Worm (Caenorhabditis elegans) whole organism, L4 larva: ENCODE results near the gene decr-1.1.

ENCODE experiments used
- T20F7.1 ChIP-seq: fragments of 200-800 bp; sonication (Bioruptor generic); optimal IDR thresholded peaks from 2 replicates; lab custom pipeline; 2018; ENCODE audit warnings: mild to moderate bottlenecking, missing genetic modification characterization, missing compliant biosample characterization
- ZK337.2 ChIP-seq: fragments of 200-800 bp; sonication (Bioruptor generic); IDR thresholded peaks from 2 replicates; pipeline ENCODE4 v1.3.6; 2022; ENCODE audit warnings: missing genetic modification reagents, missing genetic modification characterization, missing compliant biosample characterization
- aha-1 ChIP-seq: fragments of 150-350 bp; peaks from one replicate; lab custom pipeline; 2014; ENCODE audit warnings: missing biosample characterization, missing genetic modification characterization
- aly-2 ChIP-seq: sonication (generic microtip); optimal IDR thresholded peaks from 2 replicates; lab custom pipeline; 2018; ENCODE audit warnings: missing biosample characterization, missing genetic modification characterization
- ama-1 ChIP-seq: fragments of 150-350 bp; optimal IDR thresholded peaks from 2 replicates; lab custom pipeline; 2014; ENCODE audit warnings: inconsistent platforms, mixed read lengths
- ctbp-1 ChIP-seq: fragments of 200-800 bp; sonication (Bioruptor generic); IDR thresholded peaks from 2 replicates; pipeline ENCODE4 v1.3.6; 2022; ENCODE audit warnings: missing genetic modification reagents, missing genetic modification characterization, missing compliant biosample characterization
- daf-16 ChIP-seq, 3 experiments: sonication (generic microtip); optimal IDR thresholded peaks; 2 replicates each; lab custom pipeline; 2016 to 2017; ENCODE audit warnings: missing genetic modification characterization in 3 of 3, missing genetic modification reagents in 3 of 3, mild to moderate bottlenecking in 2 of 3, missing compliant biosample characterization in 2 of 3, missing biosample characterization in 1 of 3, moderate library complexity in 1 of 3
- dmd-6 ChIP-seq: fragments of 200-800 bp; sonication (Bioruptor generic); IDR thresholded peaks from 2 replicates; pipeline ENCODE4 v1.3.6; 2022; ENCODE audit warnings: missing genetic modification reagents, missing genetic modification characterization, missing compliant biosample characterization
- dve-1 ChIP-seq: sonication (generic microtip); optimal IDR thresholded peaks from 2 replicates; lab custom pipeline; 2017; ENCODE audit warnings: antibody characterized with exemption, mild to moderate bottlenecking, missing genetic modification characterization, missing compliant biosample characterization; ENCODE audit not compliant: insufficient read depth
- hif-1 ChIP-seq, 2 experiments: sonication (generic microtip); optimal IDR thresholded peaks; 2 replicates each; lab custom pipeline; 2016 to 2017; ENCODE audit warnings: missing compliant biosample characterization in 2 of 2, missing genetic modification characterization in 2 of 2, missing genetic modification reagents in 2 of 2, missing genotype in 2 of 2, mild to moderate bottlenecking in 1 of 2
- hlh-11 ChIP-seq: fragments of 200-800 bp; sonication (Bioruptor generic); optimal IDR thresholded peaks from 2 replicates; lab custom pipeline; 2018; ENCODE audit warnings: mild to moderate bottlenecking, missing genetic modification characterization, missing compliant biosample characterization
- hlh-30 ChIP-seq: sonication (generic microtip); optimal IDR thresholded peaks from 2 replicates; lab custom pipeline; 2017; ENCODE audit warnings: antibody characterized with exemption, mild to moderate bottlenecking, missing genetic modification characterization, missing compliant biosample characterization; ENCODE audit not compliant: insufficient read depth
- hmg-1.1 ChIP-seq: fragments of 200-800 bp; sonication (Bioruptor generic); IDR thresholded peaks from 2 replicates; pipeline ENCODE4 v1.3.6; 2022; ENCODE audit warnings: missing genetic modification reagents, missing genetic modification characterization, missing compliant biosample characterization
- lin-1 ChIP-seq: fragments of 200-800 bp; sonication (Bioruptor generic); IDR thresholded peaks from 2 replicates; pipeline ENCODE4 v1.3.6; 2022; ENCODE audit warnings: missing genetic modification reagents, missing genetic modification characterization, missing compliant biosample characterization
- lin-15B ChIP-seq: fragments of 150-350 bp; sonication (generic microtip); optimal IDR thresholded peaks from 3 replicates; lab custom pipeline; 2014; ENCODE audit warnings: missing biosample characterization, missing genetic modification characterization
- lin-38 ChIP-seq: fragments of 200-800 bp; sonication (Bioruptor generic); IDR thresholded peaks from 2 replicates; pipeline ENCODE4 v1.3.6; 2022; ENCODE audit warnings: missing genetic modification reagents, missing genetic modification characterization, missing compliant biosample characterization
- lir-3 ChIP-seq: sonication (generic microtip); optimal IDR thresholded peaks from 2 replicates; lab custom pipeline; 2016; ENCODE audit warnings: mild to moderate bottlenecking, missing genetic modification characterization, missing compliant biosample characterization
- lsy-2 ChIP-seq, 2 experiments: fragments of 150-350 bp in 1 of 2; sonication (generic microtip) in 1 of 2; optimal IDR thresholded peaks; 2 replicates each; lab custom pipeline; 2014 to 2017; ENCODE audit warnings: missing biosample characterization in 2 of 2, missing genetic modification characterization in 2 of 2
- mep-1 ChIP-seq: fragments of 150-350 bp; sonication (generic microtip); optimal IDR thresholded peaks from 3 replicates; lab custom pipeline; 2014; ENCODE audit warnings: missing biosample characterization, missing genetic modification characterization
- mes-2 ChIP-seq: sonication (generic microtip); optimal IDR thresholded peaks from 2 replicates; lab custom pipeline; 2016; ENCODE audit warnings: missing genotype, mild to moderate bottlenecking, missing genetic modification characterization, missing compliant biosample characterization; ENCODE audit not compliant: poor library complexity, severe bottlenecking
- nhr-28 ChIP-seq: fragments of 150-350 bp; optimal IDR thresholded peaks from 2 replicates; lab custom pipeline; 2014; ENCODE audit warnings: missing biosample characterization, missing genetic modification characterization
- nhr-48 ChIP-seq: sonication (generic microtip); optimal IDR thresholded peaks from 2 replicates; lab custom pipeline; 2016; ENCODE audit warnings: mild to moderate bottlenecking, missing genetic modification characterization, missing compliant biosample characterization
- nhr-6 ChIP-seq: fragments of 150-350 bp; optimal IDR thresholded peaks from 2 replicates; lab custom pipeline; 2014; ENCODE audit warnings: missing biosample characterization, missing genetic modification characterization
- nhr-77 ChIP-seq: fragments of 150-350 bp; optimal IDR thresholded peaks from 2 replicates; lab custom pipeline; 2014; ENCODE audit warnings: missing biosample characterization, missing genetic modification characterization
- rbr-2 ChIP-seq: sonication (generic microtip); optimal IDR thresholded peaks from 2 replicates; lab custom pipeline; 2016; ENCODE audit warnings: missing genotype, missing genetic modification characterization, missing compliant biosample characterization
- tag-97 ChIP-seq: fragments of 200-800 bp; sonication (Bioruptor generic); IDR thresholded peaks from 2 replicates; pipeline ENCODE4 v1.3.6; 2022; ENCODE audit warnings: missing genetic modification characterization, missing compliant biosample characterization
- tra-1 ChIP-seq: fragments of 200-800 bp; sonication (Bioruptor generic); IDR thresholded peaks from 2 replicates; pipeline ENCODE4 v1.3.6; 2022; ENCODE audit warnings: missing genetic modification reagents, missing genetic modification characterization, missing compliant biosample characterization
- unc-130 ChIP-seq: sonication (generic microtip); optimal IDR thresholded peaks from 2 replicates; lab custom pipeline; 2016; ENCODE audit warnings: missing genetic modification reagents, missing genetic modification characterization, missing compliant biosample characterization
- unc-62 ChIP-seq, 3 experiments: fragments of 150-350 bp in 1 of 3; sonication (generic microtip); optimal IDR thresholded peaks in 2 of 3; peaks in 1 of 3; 1 replicate in 1 of 3; 2 replicates in 2 of 3; lab custom pipeline; 2014 to 2017; ENCODE audit warnings: missing biosample characterization in 3 of 3, missing genetic modification characterization in 3 of 3, missing genetic modification reagents in 3 of 3, missing genotype in 1 of 3
- zag-1 ChIP-seq: fragments of 150-350 bp; optimal IDR thresholded peaks from 2 replicates; lab custom pipeline; 2014; ENCODE audit warnings: missing biosample characterization, missing genetic modification characterization
- zip-11 ChIP-seq: fragments of 200-800 bp; sonication (Bioruptor generic); IDR thresholded peaks from 2 replicates; pipeline ENCODE4 v1.3.6; 2022; ENCODE audit warnings: missing genetic modification characterization, missing compliant biosample characterization
- ztf-11 ChIP-seq: fragments of 150-350 bp; optimal IDR thresholded peaks from 2 replicates; lab custom pipeline; 2014; ENCODE audit warnings: missing biosample characterization, missing genetic modification characterization

The decr-1.1 gene

ce11 chrV:13777857-13778256, 4.3 kb upstream of the decr-1.1 start, which contains the start of gene F53C11.9:
F53C11.9 (plus strand) TSS chrV:13778015.
- TF ChIP-seq lin-15B (tag; lab: Kevin White, UChicago) (no peak), unc-62 (GFP tag; optimal IDR thresholded peaks at IDR 0.05 in 1 of 2; lab: Kevin White, UChicago) (peak in 1 of 2 experiments; percentile 85), unc-62 (tag; optimal IDR thresholded peaks at IDR 0.05; lab: Kevin White, UChicago) (no peak), daf-16 (GFP tag; optimal IDR thresholded peaks at IDR 0.05; lab: Kevin White, UChicago) (peak in 1 of 2 experiments; percentile 70), daf-16 (tag; optimal IDR thresholded peaks at IDR 0.05; lab: Kevin White, UChicago) (no peak)
- TF ChIP-seq, all 104 proteins: peak for 2

DNA sequence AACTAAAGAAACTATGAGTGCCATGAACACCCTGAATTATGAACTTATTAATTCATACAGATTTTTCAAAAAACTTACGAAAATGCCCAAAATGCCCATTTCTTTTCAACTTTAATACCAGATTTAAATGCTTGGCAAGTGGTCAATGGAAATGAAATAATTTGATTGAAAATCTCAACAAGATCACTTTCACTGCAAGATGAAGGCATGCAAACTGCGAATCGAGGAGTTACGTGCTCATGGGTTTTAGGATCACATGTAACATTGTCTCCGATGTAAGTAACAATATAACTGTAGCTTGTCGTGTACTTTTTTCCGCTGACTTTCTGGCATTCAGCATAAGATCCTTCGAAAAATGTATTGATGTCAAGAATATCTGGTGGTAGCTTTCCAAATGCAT, 1.3 kb upstream of the decr-1.1 start:
- TF ChIP-seq ctbp-1 (GFP tag; lab: Robert Waterston, UW) = no peak
- no peak for TF ChIP-seq ama-1 (lab: Kevin White, UChicago)
- no peak for TF ChIP-seq tag-97
- no peak for TF ChIP-seq ztf-11 (tag; lab: Kevin White, UChicago)
- no peak for TF ChIP-seq zip-11 (GFP tag; lab: Robert Waterston, UW)
- TF ChIP-seq unc-62 (GFP tag; optimal IDR thresholded peaks at IDR 0.05 in 1 of 2; lab: Kevin White, UChicago) = peak in 1 of 2 experiments; percentile 97
- no peak for TF ChIP-seq unc-62 (tag; optimal IDR thresholded peaks at IDR 0.05; lab: Kevin White, UChicago)

ce11 chrV:13785767-13786166, 3.6 kb downstream of the decr-1.1 start:
- TF ChIP-seq aha-1 (tag; lab: Kevin White, UChicago) (peak; percentile 84), ZK337.2 (GFP tag; lab: Robert Waterston, UW) (no peak), unc-62 (GFP tag; optimal IDR thresholded peaks at IDR 0.05 in 1 of 2; lab: Kevin White, UChicago) (peak in 1 of 2 experiments; percentile 51), unc-62 (tag; optimal IDR thresholded peaks at IDR 0.05; lab: Kevin White, UChicago) (no peak)

ce11 chrV:13787225-13787898, 5.2 kb downstream of the decr-1.1 start, which contains the start of the genes F53C11.4 and F53C11.5:
F53C11.4 (minus strand) TSS chrV:13787352.
F53C11.5 (plus strand) TSS chrV:13787549.
- TF ChIP-seq daf-16 (GFP tag; optimal IDR thresholded peaks at IDR 0.05; lab: Kevin White, UChicago) (no peak), daf-16 (tag; optimal IDR thresholded peaks at IDR 0.05; lab: Kevin White, UChicago) (peak; percentile 85), unc-62 (GFP tag; optimal IDR thresholded peaks at IDR 0.05 in 1 of 2; lab: Kevin White, UChicago) (peak in 1 of 2 experiments; percentile 71), unc-62 (tag; optimal IDR thresholded peaks at IDR 0.05; lab: Kevin White, UChicago) (no peak), hlh-30 (peak; percentile 16), aly-2 (tag; lab: Kevin White, UChicago) (no peak), lir-3 (no peak), dve-1 (tag; lab: Kevin White, UChicago) (peak; percentile 87), aha-1 (tag; lab: Kevin White, UChicago) (no peak), hlh-11 (peak; percentile 77), hmg-1.1 (0 out of 2 replicates have a peak, but pooled peaks have one; percentile 12), nhr-6 (tag; lab: Kevin White, UChicago) (peak; percentile 78), ama-1 (lab: Kevin White, UChicago) (peak; percentile 51), nhr-28 (tag; lab: Kevin White, UChicago) (peak; percentile 74), rbr-2 (peak; percentile 9), dmd-6 (GFP tag; lab: Robert Waterston, UW) (peak; percentile 69), zag-1 (tag; lab: Kevin White, UChicago) (no peak), T20F7.1 (GFP tag; lab: Kevin White, UChicago) (peak; percentile 19), mep-1 (tag; lab: Kevin White, UChicago) (peak; percentile 11), mes-2 (tag; lab: Kevin White, UChicago) (peak; percentile 57), lin-38 (GFP tag; lab: Robert Waterston, UW) (0 out of 2 replicates have a peak, but pooled peaks have one; percentile 31), lin-1 (GFP tag; lab: Robert Waterston, UW) (no peak), unc-130 (GFP tag; lab: Kevin White, UChicago) (peak; percentile 3), nhr-77 (tag; lab: Kevin White, UChicago) (no peak), lsy-2 (tag; optimal IDR thresholded peaks at IDR 0.05; lab: Kevin White, UChicago) (peak in 1 of 2 experiments; percentile 86), tra-1 (GFP tag; lab: Robert Waterston, UW) (0 out of 2 replicates have a peak, but pooled peaks have one; percentile 24), hif-1 (tag; optimal IDR thresholded peaks at IDR 0.05; lab: Kevin White, UChicago) (peak in 1 of 2 experiments; percentile 79), nhr-48 (tag; lab: Kevin White, UChicago) (peak; percentile 67)
- TF ChIP-seq, all 104 proteins: peak for 20
